Fruit fly (Drosophila melanogaster): Measurements from ENCODE around the gene Vps36.
A peak's percentile ranks its signal among the peaks of the same experiment; 100 is the strongest.

The Vps36 gene

dm6 chr3L:13486041-13486859, 26.7 kb downstream of the Vps36 start, which contains the start of the genes Abp1 and Tgi (continued):
- TF ChIP-seq CG2678 (tag; optimal IDR thresholded peaks at IDR 0.05) = no peak
- TF ChIP-seq Ptx1 (GFP tag; IDR thresholded peaks at IDR 0.05) = peak; percentile 22; the same call in 1 of the 2 replicates
- TF ChIP-seq CG11695 (GFP tag; IDR thresholded peaks at IDR 0.05) = no peak
- TF ChIP-seq Tbp (GFP tag; optimal IDR thresholded peaks at IDR 0.05) = no peak
- TF ChIP-seq CG6689 (GFP tag; IDR thresholded peaks at IDR 0.05) = no peak
- TF ChIP-seq twi (tag; optimal IDR thresholded peaks at IDR 0.05) = no peak
- no peak for TF ChIP-seq CG4820 (GFP tag; optimal IDR thresholded peaks at IDR 0.05)
- TF ChIP-seq Sry-β (GFP tag; optimal IDR thresholded peaks at IDR 0.05) = no peak
- TF ChIP-seq vvl (GFP tag; IDR thresholded peaks at IDR 0.05) = peak; percentile 12; the same call in 1 of the 2 replicates
- TF ChIP-seq CG16813 (GFP tag; IDR thresholded peaks at IDR 0.05; ENCODE audit: partially characterized antibody) = peak; percentile 77
- TF ChIP-seq ac (GFP tag; optimal IDR thresholded peaks at IDR 0.05) = no peak
- peak; percentile 16 for TF ChIP-seq YL-1 (GFP tag; optimal IDR thresholded peaks at IDR 0.05)
- no peak for TF ChIP-seq wek (GFP tag; optimal IDR thresholded peaks at IDR 0.05)
- TF ChIP-seq CG8944 (GFP tag; optimal IDR thresholded peaks at IDR 0.05) = peak; percentile 8
- peak in 1 of 2 experiments; percentile 1 for TF ChIP-seq insv (GFP tag; optimal IDR thresholded peaks at IDR 0.05)
- no peak for TF ChIP-seq nau (GFP tag; optimal IDR thresholded peaks at IDR 0.05)
- TF ChIP-seq CG11696 (GFP tag; IDR thresholded peaks at IDR 0.05) = no peak
- peak; percentile 55 for TF ChIP-seq CG7786 (GFP tag; optimal IDR thresholded peaks at IDR 0.05)
- peak; percentile 45; the same call in 1 of the 2 replicates for TF ChIP-seq sna (GFP tag; IDR thresholded peaks at IDR 0.05; ENCODE audit: partially characterized antibody)
- no peak for TF ChIP-seq wdn (GFP tag; IDR thresholded peaks at IDR 0.05)
- no peak for TF ChIP-seq esg (GFP tag; conservative IDR thresholded peaks at IDR 0.05)
- no peak for TF ChIP-seq grn (GFP tag; optimal IDR thresholded peaks at IDR 0.05)
- TF ChIP-seq dysf (GFP tag; IDR thresholded peaks at IDR 0.05) = no peak
- no peak for TF ChIP-seq fd64A (GFP tag; optimal IDR thresholded peaks at IDR 0.05)
- TF ChIP-seq CG6654 (GFP tag; optimal IDR thresholded peaks at IDR 0.05) = no peak
- TF ChIP-seq CG3281 (GFP tag; optimal IDR thresholded peaks at IDR 0.05) = no peak
- TF ChIP-seq Rfx (GFP tag; IDR thresholded peaks at IDR 0.05) = peak; percentile 76
- no peak for TF ChIP-seq Deaf1 (tag; optimal IDR thresholded peaks at IDR 0.05)
- TF ChIP-seq peb (GFP tag; IDR thresholded peaks at IDR 0.05) = no peak
- peak; percentile 15 for TF ChIP-seq CG8924 (tag; optimal IDR thresholded peaks at IDR 0.05)
- peak; percentile 61 for TF ChIP-seq HLH4C (GFP tag; IDR thresholded peaks at IDR 0.05; ENCODE audit: partially characterized antibody)
- TF ChIP-seq CG15479 (GFP tag; optimal IDR thresholded peaks at IDR 0.05) = no peak
- TF ChIP-seq CG4424 (GFP tag; optimal IDR thresholded peaks at IDR 0.05) = no peak
- no peak for TF ChIP-seq zf30C (GFP tag; optimal IDR thresholded peaks at IDR 0.05)
- TF ChIP-seq Hr3 (GFP tag; optimal IDR thresholded peaks at IDR 0.05) = peak; percentile 25
- TF ChIP-seq bcd (GFP tag; optimal IDR thresholded peaks at IDR 0.05) = no peak
- peak; percentile 0 for TF ChIP-seq CG13424 (tag; optimal IDR thresholded peaks at IDR 0.05)
- TF ChIP-seq CG11085 (GFP tag; IDR thresholded peaks at IDR 0.05) = no peak
- TF ChIP-seq CG2116 (GFP tag; optimal IDR thresholded peaks at IDR 0.05) = peak; percentile 73
- TF ChIP-seq NFAT (GFP tag; IDR thresholded peaks at IDR 0.05) = peak; percentile 65
- peak; percentile 65 for TF ChIP-seq Hmr (GFP tag; optimal IDR thresholded peaks at IDR 0.05)
- TF ChIP-seq D19A (tag; optimal IDR thresholded peaks at IDR 0.05) = no peak
- no peak for TF ChIP-seq fd102C (GFP tag; optimal IDR thresholded peaks at IDR 0.05)
- TF ChIP-seq kni (GFP tag; optimal IDR thresholded peaks at IDR 0.05) = no peak
- TF ChIP-seq CG5180 (GFP tag; optimal IDR thresholded peaks at IDR 0.05) = no peak
- TF ChIP-seq CG10274 (GFP tag; optimal IDR thresholded peaks at IDR 0.05) = no peak
- TF ChIP-seq jigr1 (GFP tag; IDR thresholded peaks at IDR 0.05) = no peak
- peak; percentile 14 for TF ChIP-seq bab2 (GFP tag; optimal IDR thresholded peaks at IDR 0.05)
- TF ChIP-seq slou (GFP tag; optimal IDR thresholded peaks at IDR 0.05) = no peak
- no peak for TF ChIP-seq ems (GFP tag; optimal IDR thresholded peaks at IDR 0.05)

Data from whole organism, embryonic.